Worm (Caenorhabditis elegans) whole organism, young adult: ENCODE results near the gene tbc-17.

Experiments
- B0035.1 ChIP-seq: sonication (generic microtip); optimal IDR thresholded peaks from 2 replicates; lab custom pipeline; 2016; ENCODE audit warnings: missing genetic modification characterization, mild to moderate bottlenecking, missing compliant biosample characterization, missing genotype, missing genetic modification reagents
- C06A6.2 ChIP-seq: fragments of 200-800 bp; sonication (Bioruptor generic); conservative IDR thresholded peaks from 2 replicates; pipeline ENCODE4 v1.3.6; 2022; ENCODE audit warnings: missing genetic modification characterization, missing compliant biosample characterization
- D2030.7 ChIP-seq: fragments of 200-800 bp; sonication (Bioruptor generic); IDR thresholded peaks from 2 replicates; pipeline ENCODE4 v1.3.6; 2022; ENCODE audit warnings: missing genetic modification reagents, missing genetic modification characterization, missing compliant biosample characterization
- F33H1.4 ChIP-seq: fragments of 200-800 bp; sonication (Bioruptor generic); IDR thresholded peaks from 2 replicates; pipeline ENCODE4 v1.3.6; 2022; ENCODE audit warnings: missing genetic modification reagents, missing genetic modification characterization, missing compliant biosample characterization
- T07F8.4 ChIP-seq: sonication (generic microtip); optimal IDR thresholded peaks from 2 replicates; lab custom pipeline; 2016; ENCODE audit warnings: mild to moderate bottlenecking, missing genetic modification characterization, moderate library complexity, missing compliant biosample characterization
- T26A5.8 ChIP-seq: sonication (generic microtip); optimal IDR thresholded peaks from 2 replicates; lab custom pipeline; 2016; ENCODE audit warnings: missing genetic modification characterization, missing compliant biosample characterization
- Y53F4B.3 ChIP-seq: fragments of 200-800 bp; sonication (Bioruptor generic); IDR thresholded peaks from 2 replicates; pipeline ENCODE4 v1.3.6; 2022; ENCODE audit warnings: missing genetic modification reagents, missing genetic modification characterization, missing compliant biosample characterization
- Y56A3A.18 ChIP-seq: fragments of 200-800 bp; sonication (Bioruptor generic); IDR thresholded peaks from 2 replicates; pipeline ENCODE4 v1.3.6; 2022; ENCODE audit warnings: missing genetic modification reagents, missing genetic modification characterization, missing compliant biosample characterization
- Y79H2A.3 ChIP-seq: fragments of 200-800 bp; sonication (Bioruptor generic); conservative IDR thresholded peaks from 2 replicates; pipeline ENCODE4 v1.3.6; 2022; ENCODE audit warnings: missing genetic modification reagents, missing genetic modification characterization, missing compliant biosample characterization
- ZK185.1 ChIP-seq: sonication (generic microtip); optimal IDR thresholded peaks from 2 replicates; lab custom pipeline; 2016; ENCODE audit warnings: mild to moderate bottlenecking, missing genetic modification characterization, missing compliant biosample characterization; ENCODE audit not compliant: poor library complexity, severe bottlenecking
- attf-6 ChIP-seq: fragments of 200-800 bp; sonication (Bioruptor generic); IDR thresholded peaks from 2 replicates; pipeline ENCODE4 v1.3.6; 2022; ENCODE audit warnings: missing genetic modification reagents, missing genetic modification characterization, missing compliant biosample characterization
- cebp-1 ChIP-seq, 2 experiments: fragments of 200-800 bp in 1 of 2; sonication (Bioruptor generic) in 1 of 2; sonication (generic microtip) in 1 of 2; IDR thresholded peaks in 1 of 2; optimal IDR thresholded peaks in 1 of 2; 2 replicates each; pipeline versions ENCODE4 v1.3.6 to Lab custom; 2017 to 2022; ENCODE audit warnings: missing compliant biosample characterization in 2 of 2, missing genetic modification characterization in 2 of 2, mild to moderate bottlenecking in 1 of 2, missing genetic modification reagents in 1 of 2, moderate library complexity in 1 of 2
- ceh-91 ChIP-seq: fragments of 200-800 bp; sonication (Bioruptor generic); IDR thresholded peaks from 2 replicates; pipeline ENCODE4 v1.3.6; 2022; ENCODE audit warnings: missing genetic modification reagents, missing genetic modification characterization, missing compliant biosample characterization
- egl-18 ChIP-seq: fragments of 200-800 bp; sonication (Bioruptor generic); IDR thresholded peaks from 2 replicates; pipeline ENCODE4 v1.3.6; 2022; ENCODE audit warnings: missing genetic modification reagents, missing genetic modification characterization, missing compliant biosample characterization
- ekl-4 ChIP-seq: fragments of 200-800 bp; sonication (Bioruptor generic); IDR thresholded peaks from 2 replicates; pipeline ENCODE4 v1.3.6; 2022; ENCODE audit warnings: missing genetic modification reagents, missing genetic modification characterization, missing compliant biosample characterization
- ets-4 ChIP-seq: fragments of 200-800 bp; sonication (Bioruptor generic); optimal IDR thresholded peaks from 2 replicates; lab custom pipeline; 2018; ENCODE audit warnings: mild to moderate bottlenecking, missing genetic modification characterization, missing compliant biosample characterization
- him-1 ChIP-seq: sonication (generic microtip); optimal IDR thresholded peaks from 2 replicates; lab custom pipeline; 2016; ENCODE audit warnings: missing genotype, missing genetic modification reagents, missing genetic modification characterization, missing compliant biosample characterization
- hmg-20 ChIP-seq: fragments of 200-800 bp; sonication (Bioruptor generic); IDR thresholded peaks from 2 replicates; pipeline ENCODE4 v1.3.6; 2022; ENCODE audit warnings: missing genetic modification reagents, missing genetic modification characterization, missing compliant biosample characterization
- hsf-1 ChIP-seq: fragments of 200-800 bp; sonication (Bioruptor generic); IDR thresholded peaks from 2 replicates; pipeline ENCODE4 v1.3.6; 2022; ENCODE audit warnings: missing genetic modification reagents, missing genetic modification characterization, missing compliant biosample characterization
- lag-1 ChIP-seq: fragments of 200-800 bp; sonication (Bioruptor generic); IDR thresholded peaks from 2 replicates; pipeline ENCODE4 v1.3.6; 2022; ENCODE audit warnings: missing genetic modification reagents, missing genetic modification characterization, missing compliant biosample characterization
- let-526 ChIP-seq: fragments of 200-800 bp; sonication (Bioruptor generic); IDR thresholded peaks from 2 replicates; pipeline ENCODE4 v1.3.6; 2022; ENCODE audit warnings: missing genetic modification reagents, missing genetic modification characterization, missing compliant biosample characterization
- lin-54 ChIP-seq: fragments of 200-800 bp; sonication (Bioruptor generic); optimal IDR thresholded peaks from 2 replicates; lab custom pipeline; 2018; ENCODE audit warnings: mild to moderate bottlenecking, missing genetic modification characterization, missing compliant biosample characterization
- lsl-1 ChIP-seq: fragments of 200-800 bp; sonication (Bioruptor generic); optimal IDR thresholded peaks from 2 replicates; lab custom pipeline; 2018; ENCODE audit warnings: mild to moderate bottlenecking, missing genetic modification characterization, moderate library complexity, missing compliant biosample characterization
- lsy-27 ChIP-seq: sonication (generic microtip); optimal IDR thresholded peaks from 2 replicates; lab custom pipeline; 2017; ENCODE audit warnings: missing genetic modification characterization, mild to moderate bottlenecking, missing compliant biosample characterization, antibody characterized with exemption, missing genotype, borderline replicate concordance; ENCODE audit not compliant: insufficient read depth
- mxl-1 ChIP-seq: sonication (generic microtip); optimal IDR thresholded peaks from 2 replicates; lab custom pipeline; 2016; ENCODE audit warnings: missing genetic modification characterization, missing compliant biosample characterization
- nfya-1 ChIP-seq: sonication (generic microtip); optimal IDR thresholded peaks from 2 replicates; lab custom pipeline; 2017; ENCODE audit warnings: antibody characterized with exemption, missing compliant biosample characterization, missing genetic modification characterization, borderline replicate concordance; ENCODE audit not compliant: insufficient read depth
- nfya-2 ChIP-seq: fragments of 200-800 bp; sonication (Bioruptor generic); IDR thresholded peaks from 2 replicates; pipeline ENCODE4 v1.3.6; 2022; ENCODE audit warnings: missing genetic modification reagents, missing genetic modification characterization, missing compliant biosample characterization
- nfyb-1 ChIP-seq: fragments of 200-800 bp; sonication (Bioruptor generic); IDR thresholded peaks from 2 replicates; pipeline ENCODE4 v1.3.6; 2022; ENCODE audit warnings: missing genetic modification reagents, missing genetic modification characterization, missing compliant biosample characterization
- repo-1 ChIP-seq: sonication (generic microtip); optimal IDR thresholded peaks from 2 replicates; lab custom pipeline; 2017; ENCODE audit warnings: mild to moderate bottlenecking, missing genetic modification characterization, missing compliant biosample characterization
- rpc-1 ChIP-seq, 2 experiments: fragments of 150-350 bp in 1 of 2; sonication (generic microtip) in 1 of 2; optimal IDR thresholded peaks; 2 replicates each; lab custom pipeline; 2014 to 2018; ENCODE audit warnings: missing biosample characterization in 1 of 2, missing genetic modification characterization in 1 of 2, missing genetic modification reagents in 1 of 2, missing genotype in 1 of 2
- snpc-1.1 ChIP-seq: sonication (generic microtip); optimal IDR thresholded peaks from 2 replicates; lab custom pipeline; 2017; ENCODE audit warnings: missing genetic modification characterization, mild to moderate bottlenecking, missing compliant biosample characterization, antibody characterized with exemption, moderate library complexity, missing genotype, missing genetic modification reagents; ENCODE audit not compliant: insufficient read depth
- somi-1 ChIP-seq: fragments of 200-800 bp; sonication (Bioruptor generic); optimal IDR thresholded peaks from 2 replicates; lab custom pipeline; 2018; ENCODE audit warnings: mild to moderate bottlenecking, missing genetic modification characterization, missing compliant biosample characterization
- ztf-22 ChIP-seq: fragments of 200-800 bp; sonication (Bioruptor generic); optimal IDR thresholded peaks from 2 replicates; lab custom pipeline; 2018; ENCODE audit warnings: mild to moderate bottlenecking, missing genetic modification characterization, moderate library complexity, missing compliant biosample characterization
- ztf-28 ChIP-seq: fragments of 200-800 bp; sonication (Bioruptor generic); IDR thresholded peaks from 2 replicates; pipeline ENCODE4 v1.3.6; 2022; ENCODE audit warnings: missing genetic modification reagents, missing genetic modification characterization, missing compliant biosample characterization

The tbc-17 gene

ce11 chrII:12694112-12694511 is at the start of gene tbc-17:
TSS of gene tbc-17 (plus strand) at chrII:12694412.
- TF ChIP-seq T26A5.8 (tag; lab: Kevin White, UChicago) (no peak), snpc-1.1 (tag; lab: Kevin White, UChicago) (no peak), somi-1 (GFP tag; lab: Kevin White, UChicago) (no peak), lsl-1 (GFP tag; lab: Kevin White, UChicago) (no peak), let-526 (no peak), nfya-1 (tag; lab: Kevin White, UChicago) (no peak), C06A6.2 (GFP tag; lab: Robert Waterston, UW) (no peak)

ce11 chrII:12651208-12651607 is 43.0 kb upstream of the tbc-17 start:
- peak; percentile 28; the same call in 1 of the 2 replicates for TF ChIP-seq F33H1.4 (GFP tag; lab: Robert Waterston, UW)
- TF ChIP-seq, all 124 proteins: peak for 1; not testable (repeated sequence) for 123

ce11 chrII:12654447-12654846 is 39.8 kb upstream of the tbc-17 start, which contains the start of gene rgs-4:
TSS of gene rgs-4 (plus strand) at chrII:12654747.
- TF ChIP-seq Y56A3A.18 (GFP tag; lab: Robert Waterston, UW) (no peak), ceh-91 (GFP tag; lab: Robert Waterston, UW) (no peak), Y79H2A.3 (GFP tag; lab: Robert Waterston, UW) (no peak)

- no peak for TF ChIP-seq egl-18
- no peak for TF ChIP-seq lin-54 (GFP tag; lab: Kevin White, UChicago)
- no peak for TF ChIP-seq nfyb-1 (GFP tag; lab: Robert Waterston, UW)
- no peak for TF ChIP-seq nfya-2 (GFP tag; lab: Robert Waterston, UW)
- TF ChIP-seq cebp-1 (GFP tag; IDR thresholded peaks at IDR 0.05; lab: Robert Waterston, UW): no peak
- no peak for TF ChIP-seq cebp-1 (tag; optimal IDR thresholded peaks at IDR 0.05; lab: Kevin White, UChicago)
Observed at ce11 chrII:12655816-12656215, 38.4 kb upstream of the tbc-17 start.

ce11 chrII:12657620-12658019 is 36.6 kb upstream of the tbc-17 start:
- TF ChIP-seq Y53F4B.3 (GFP tag; lab: Robert Waterston, UW): no peak
- TF ChIP-seq ZK185.1 (tag; lab: Kevin White, UChicago): no peak
- no peak for TF ChIP-seq rpc-1 (optimal IDR thresholded peaks at IDR 0.05; lab: Kevin White, UChicago)
- no peak for TF ChIP-seq rpc-1 (tag; optimal IDR thresholded peaks at IDR 0.05; lab: Kevin White, UChicago)
- TF ChIP-seq repo-1 (tag; lab: Kevin White, UChicago): no peak
- no peak for TF ChIP-seq B0035.1 (tag; lab: Kevin White, UChicago)
- TF ChIP-seq hsf-1 (GFP tag; lab: Robert Waterston, UW): no peak
- no peak for TF ChIP-seq him-1 (tag; lab: Kevin White, UChicago)
- no peak for TF ChIP-seq ekl-4 (GFP tag; lab: Robert Waterston, UW)
- TF ChIP-seq ets-4: no peak
- no peak for TF ChIP-seq ztf-28
- TF ChIP-seq lag-1 (GFP tag; lab: Robert Waterston, UW): no peak
- no peak for TF ChIP-seq hmg-20 (GFP tag; lab: Robert Waterston, UW)
- no peak for TF ChIP-seq lsy-27 (tag; lab: Kevin White, UChicago)
- TF ChIP-seq ztf-22 (GFP tag; lab: Kevin White, UChicago): no peak
- no peak for TF ChIP-seq attf-6 (GFP tag; lab: Robert Waterston, UW)
- no peak for TF ChIP-seq D2030.7
- TF ChIP-seq mxl-1 (tag; lab: Kevin White, UChicago): no peak
- TF ChIP-seq T07F8.4 (tag; lab: Kevin White, UChicago): no peak
- no peak for TF ChIP-seq nfya-1 (tag; lab: Kevin White, UChicago)
